Worm (Caenorhabditis elegans) whole organism, early embryonic: ENCODE data around the gene cyp-37B1.

Experiments used
- B0310.2 ChIP-seq: sonication (generic microtip); optimal IDR thresholded peaks from 2 replicates; lab custom pipeline; 2016; ENCODE audit warnings: mild to moderate bottlenecking, missing genetic modification characterization, missing compliant biosample characterization
- ama-1 ChIP-seq: fragments of 150-350 bp; optimal IDR thresholded peaks from 2 replicates; lab custom pipeline; 2014
- ceh-13 ChIP-seq: fragments of 200-800 bp; sonication (Bioruptor generic); optimal IDR thresholded peaks from 2 replicates; lab custom pipeline; 2018; ENCODE audit warnings: mild to moderate bottlenecking, missing genetic modification characterization, missing compliant biosample characterization
- ceh-36 ChIP-seq: sonication (generic microtip); optimal IDR thresholded peaks from 2 replicates; lab custom pipeline; 2016; ENCODE audit warnings: missing genetic modification characterization, inconsistent platforms, missing compliant biosample characterization
- hnd-1 ChIP-seq: sonication (generic microtip); optimal IDR thresholded peaks from 2 replicates; lab custom pipeline; 2016; ENCODE audit warnings: missing genetic modification characterization, missing compliant biosample characterization
- pes-1 ChIP-seq: fragments of 200-800 bp; sonication (Bioruptor generic); IDR thresholded peaks from 2 replicates; pipeline ENCODE4 v1.3.6; 2022; ENCODE audit warnings: missing genetic modification reagents, missing genetic modification characterization, missing compliant biosample characterization
- scrt-1 ChIP-seq: fragments of 200-800 bp; sonication (Bioruptor generic); IDR thresholded peaks from 2 replicates; pipeline ENCODE4 v1.3.6; 2022; ENCODE audit warnings: missing genetic modification characterization, missing compliant biosample characterization

- TF ChIP-seq pes-1 (GFP tag; lab: Robert Waterston, UW) (no peak), ama-1 (no peak), ceh-13 (GFP tag; lab: Kevin White, UChicago) (no peak), scrt-1 (GFP tag; lab: Robert Waterston, UW) (no peak), B0310.2 (tag; lab: Kevin White, UChicago) (no peak), hnd-1 (no peak), ceh-36 (tag; lab: Kevin White, UChicago) (no peak)
Observed at ce11 chrV:16292409-16292808, 14.5 kb downstream of the cyp-37B1 start, which contains the start of gene oac-5.
